Fruit fly (Drosophila melanogaster) whole organism, adult: ENCODE measurements around the gene Trm1.

Source experiments
- CG11617 ChIP-seq: fragments of 200-800 bp; sonication (Bioruptor generic); optimal IDR thresholded peaks from 2 replicates; lab custom pipeline; 2017; ENCODE audit warnings: mild to moderate bottlenecking, missing biosample characterization, missing genetic modification reagents, missing genetic modification characterization
- CG12768 ChIP-seq: fragments of 200-800 bp; sonication (Bioruptor generic); optimal IDR thresholded peaks from 2 replicates; lab custom pipeline; 2017; ENCODE audit warnings: missing biosample characterization, missing genetic modification characterization, mild to moderate bottlenecking, moderate library complexity, missing genetic modification reagents
- CG14711 ChIP-seq: fragments of 200-800 bp; sonication (Bioruptor generic); optimal IDR thresholded peaks from 2 replicates; lab custom pipeline; 2018; ENCODE audit warnings: missing biosample characterization, mild to moderate bottlenecking, missing genetic modification characterization, moderate library complexity
- CG1620 ChIP-seq: fragments of 200-800 bp; sonication (Bioruptor generic); optimal IDR thresholded peaks from 2 replicates; lab custom pipeline; 2016; ENCODE audit warnings: missing biosample characterization, missing genetic modification characterization
- CG33017 ChIP-seq: fragments of 200-800 bp; sonication (Bioruptor generic); optimal IDR thresholded peaks from 2 replicates; lab custom pipeline; 2018; ENCODE audit warnings: missing biosample characterization, mild to moderate bottlenecking, missing genetic modification characterization, moderate library complexity
- CG5204 ChIP-seq: fragments of 200-800 bp; sonication (Bioruptor generic); optimal IDR thresholded peaks from 2 replicates; lab custom pipeline; 2016; ENCODE audit warnings: missing biosample characterization, missing genetic modification characterization
- CG7045 ChIP-seq: fragments of 200-800 bp; sonication (Bioruptor generic); optimal IDR thresholded peaks from 2 replicates; lab custom pipeline; 2017; ENCODE audit warnings: missing biosample characterization, mild to moderate bottlenecking, missing genetic modification characterization
- CG7101 ChIP-seq: fragments of 200-800 bp; sonication (Bioruptor generic); optimal IDR thresholded peaks from 2 replicates; lab custom pipeline; 2018; ENCODE audit warnings: missing biosample characterization, mild to moderate bottlenecking, missing genetic modification characterization, moderate library complexity
- Clk ChIP-seq: fragments of 200-800 bp; sonication (Bioruptor generic); optimal IDR thresholded peaks from 2 replicates; lab custom pipeline; 2017; ENCODE audit warnings: missing biosample characterization, missing genetic modification characterization
- Crg-1 ChIP-seq: fragments of 200-800 bp; sonication (Bioruptor generic); optimal IDR thresholded peaks from 2 replicates; lab custom pipeline; 2016; ENCODE audit warnings: missing biosample characterization, missing genetic modification characterization
- Hr96 ChIP-seq: fragments of 200-800 bp; sonication (Bioruptor generic); optimal IDR thresholded peaks from 2 replicates; lab custom pipeline; 2016; ENCODE audit warnings: missing biosample characterization, missing genetic modification characterization
- Mnt ChIP-seq: fragments of 200-800 bp; sonication (Bioruptor generic); optimal IDR thresholded peaks from 2 replicates; lab custom pipeline; 2016; ENCODE audit warnings: missing biosample characterization, mild to moderate bottlenecking, missing genetic modification characterization
- bab1 ChIP-seq: fragments of 200-800 bp; sonication (Bioruptor generic); optimal IDR thresholded peaks from 3 replicates; lab custom pipeline; 2019; ENCODE audit warnings: missing biosample characterization, mild to moderate bottlenecking, missing genetic modification characterization, moderate library complexity
- cic ChIP-seq: fragments of 200-800 bp; sonication (Bioruptor generic); optimal IDR thresholded peaks from 2 replicates; lab custom pipeline; 2017; ENCODE audit warnings: missing biosample characterization, mild to moderate bottlenecking, missing genetic modification characterization, moderate library complexity
- cnc ChIP-seq, 2 experiments: fragments of >200 bp; optimal IDR thresholded peaks; 2 replicates each; lab custom pipeline; 2017
- kay ChIP-seq: fragments of 200-800 bp; sonication (Bioruptor generic); peaks from one replicate; lab custom pipeline; 2016; ENCODE audit warnings: missing biosample characterization, missing genetic modification characterization, borderline replicate concordance
- ovo ChIP-seq: fragments of 200-800 bp; sonication (Bioruptor generic); optimal IDR thresholded peaks from 2 replicates; lab custom pipeline; 2016; ENCODE audit warnings: missing biosample characterization, missing genetic modification characterization
- pad ChIP-seq: fragments of 200-800 bp; sonication (Bioruptor generic); optimal IDR thresholded peaks from 3 replicates; lab custom pipeline; 2017; ENCODE audit warnings: missing biosample characterization, missing genetic modification characterization, mild to moderate bottlenecking, moderate library complexity, missing genetic modification reagents
- tj ChIP-seq: fragments of 200-800 bp; sonication (Bioruptor generic); optimal IDR thresholded peaks from 3 replicates; lab custom pipeline; 2017; ENCODE audit warnings: missing biosample characterization, mild to moderate bottlenecking, missing genetic modification characterization, moderate library complexity
- toe ChIP-seq: fragments of 200-800 bp; sonication (Bioruptor generic); optimal IDR thresholded peaks from 2 replicates; lab custom pipeline; 2016; ENCODE audit warnings: missing biosample characterization, missing genetic modification characterization

The Trm1 gene

DNA sequence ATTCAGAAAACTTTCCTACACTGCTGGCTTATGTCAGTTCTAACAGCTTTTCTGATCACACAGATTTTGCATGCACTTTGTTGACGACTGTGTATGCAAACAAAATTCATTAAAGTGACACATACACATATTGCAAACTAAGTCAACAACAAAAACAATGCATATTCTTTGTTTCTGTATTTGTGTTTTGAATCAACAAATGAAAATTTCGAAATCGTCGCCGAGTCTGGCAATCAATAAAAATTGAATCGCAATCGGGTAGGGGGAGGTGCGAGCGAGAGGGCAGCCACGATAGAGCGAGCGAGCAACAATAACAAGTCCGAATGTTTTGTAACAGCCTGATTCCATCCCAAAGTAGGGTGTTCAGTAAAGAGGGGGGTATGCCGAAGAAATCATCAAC, 35.2 kb downstream of the Trm1 start:
- TF ChIP-seq CG12768 (GFP tag; lab: Kevin White, UChicago): no peak
- peak; percentile 53 for TF ChIP-seq CG7101 (tag; lab: Kevin White, UChicago)
- TF ChIP-seq CG33017 (tag; lab: Kevin White, UChicago): peak; percentile 24
- TF ChIP-seq Mnt (GFP tag; lab: Kevin White, UChicago): peak; percentile 41
- no peak for TF ChIP-seq CG7045 (GFP tag; lab: Kevin White, UChicago)
- TF ChIP-seq cic (GFP tag; lab: Kevin White, UChicago): peak; percentile 65
- TF ChIP-seq pad (GFP tag; lab: Kevin White, UChicago): peak; percentile 33
- no peak for TF ChIP-seq toe (GFP tag; lab: Kevin White, UChicago)
- TF ChIP-seq cnc (optimal IDR thresholded peaks at IDR 0.05; lab: Kevin White, UChicago): no peak
- TF ChIP-seq tj (GFP tag; lab: Kevin White, UChicago): no peak
- peak; percentile 26 for TF ChIP-seq Crg-1
- TF ChIP-seq bab1 (GFP tag; lab: Kevin White, UChicago): no peak
- peak; percentile 10 for TF ChIP-seq CG11617 (GFP tag; lab: Kevin White, UChicago)
- TF ChIP-seq CG5204 (GFP tag; lab: Kevin White, UChicago): no peak
- TF ChIP-seq kay (GFP tag; lab: Kevin White, UChicago): no peak
- TF ChIP-seq CG1620: no peak
- TF ChIP-seq ovo (GFP tag; lab: Kevin White, UChicago): peak; percentile 51
- TF ChIP-seq Hr96 (GFP tag; lab: Kevin White, UChicago): no peak
- TF ChIP-seq Clk (GFP tag; lab: Kevin White, UChicago): no peak
- peak; percentile 42 for TF ChIP-seq CG14711

DNA sequence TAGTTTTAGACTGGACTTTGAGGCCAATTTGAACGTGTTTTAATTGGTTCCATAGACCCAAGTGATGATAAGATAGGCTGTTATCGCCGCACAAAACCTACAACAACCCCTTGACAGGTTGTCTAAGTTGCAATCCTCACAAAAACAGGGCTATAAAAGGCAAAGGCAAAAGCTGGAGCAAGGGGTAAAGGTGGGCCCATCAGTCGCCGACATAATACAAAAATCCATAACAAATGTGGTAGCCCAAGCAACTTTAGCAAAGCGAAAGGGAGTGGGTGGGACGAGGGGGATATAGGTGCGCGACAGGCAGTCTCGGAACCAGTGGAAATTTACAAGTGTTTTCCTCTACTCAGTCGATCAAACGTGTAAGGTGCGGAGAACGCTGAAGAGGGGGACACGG, 36.2 kb downstream of the Trm1 start:
- TF ChIP-seq CG12768 (GFP tag; lab: Kevin White, UChicago) (peak; percentile 57), bab1 (GFP tag; lab: Kevin White, UChicago) (no peak), Hr96 (GFP tag; lab: Kevin White, UChicago) (no peak), cic (GFP tag; lab: Kevin White, UChicago) (peak; percentile 74), ovo (GFP tag; lab: Kevin White, UChicago) (no peak), Crg-1 (no peak), Mnt (GFP tag; lab: Kevin White, UChicago) (peak; percentile 55), CG7045 (GFP tag; lab: Kevin White, UChicago) (no peak), Clk (GFP tag; lab: Kevin White, UChicago) (no peak), tj (GFP tag; lab: Kevin White, UChicago) (peak; percentile 43)

- TF ChIP-seq kay (GFP tag; lab: Kevin White, UChicago) (peak; percentile 29), Crg-1 (no peak), CG1620 (no peak), cic (GFP tag; lab: Kevin White, UChicago) (peak; percentile 1), cnc (optimal IDR thresholded peaks at IDR 0.05; lab: Kevin White, UChicago) (no peak), CG12768 (GFP tag; lab: Kevin White, UChicago) (no peak)
Observed at dm6 chr2L:12465164-12466011, 37.6 kb downstream of the Trm1 start.

DNA sequence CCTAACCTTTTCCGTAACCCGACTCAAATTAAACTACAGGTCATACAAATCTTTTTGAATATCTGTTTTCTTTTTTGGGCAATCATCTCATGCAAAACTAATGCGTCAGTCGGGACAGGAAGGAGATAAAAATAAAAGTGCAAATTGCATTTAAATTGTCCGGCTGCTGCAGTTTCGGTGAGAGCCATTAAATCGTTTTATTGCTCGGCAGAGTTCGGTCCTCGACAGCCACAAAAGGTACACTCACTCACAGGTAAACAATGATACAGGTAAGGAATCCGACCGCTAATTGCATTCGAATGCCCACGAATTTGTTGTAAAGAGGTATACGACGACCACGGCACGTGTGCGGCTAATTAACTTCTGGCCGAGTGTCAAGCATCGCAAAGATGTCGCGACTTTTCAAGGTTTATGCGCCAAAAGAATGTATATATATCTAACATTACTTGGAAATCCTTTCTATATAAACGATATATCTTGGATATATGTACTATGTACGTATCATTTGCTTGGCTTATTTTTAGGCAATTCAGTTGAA, 38.7 kb downstream of the Trm1 start:
- no peak for TF ChIP-seq CG1620

DNA sequence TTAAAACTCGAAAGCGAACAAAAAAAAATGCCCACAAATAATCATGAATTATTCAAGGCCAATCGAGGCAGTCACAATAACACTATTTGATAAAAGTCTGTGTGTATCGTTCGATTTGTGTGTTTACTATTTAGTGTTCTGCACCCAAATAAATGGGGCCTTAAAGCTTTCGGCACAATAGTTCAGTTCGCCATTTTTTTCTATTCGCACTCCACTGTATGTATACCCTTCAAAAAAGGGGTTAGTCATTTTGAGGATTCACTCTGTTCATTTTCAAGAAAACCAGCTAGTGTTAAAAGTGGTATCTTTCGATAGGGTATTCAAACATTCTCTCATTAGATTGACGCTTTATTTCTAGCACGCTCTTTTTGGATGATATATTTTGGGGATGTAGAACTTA, 39.8 kb downstream of the Trm1 start:
- no peak for TF ChIP-seq CG5204 (GFP tag; lab: Kevin White, UChicago)
- no peak for TF ChIP-seq Hr96 (GFP tag; lab: Kevin White, UChicago)
- TF ChIP-seq toe (GFP tag; lab: Kevin White, UChicago): no peak
- TF ChIP-seq tj (GFP tag; lab: Kevin White, UChicago): peak; percentile 19
- TF ChIP-seq CG14711: peak; percentile 13
- TF ChIP-seq ovo (GFP tag; lab: Kevin White, UChicago): no peak
- TF ChIP-seq Mnt (GFP tag; lab: Kevin White, UChicago): no peak
- TF ChIP-seq CG33017 (tag; lab: Kevin White, UChicago): peak; percentile 33
- TF ChIP-seq cnc (optimal IDR thresholded peaks at IDR 0.05; lab: Kevin White, UChicago): no peak
- TF ChIP-seq cic (GFP tag; lab: Kevin White, UChicago): peak; percentile 17
- peak; percentile 12 for TF ChIP-seq CG7101 (tag; lab: Kevin White, UChicago)

DNA sequence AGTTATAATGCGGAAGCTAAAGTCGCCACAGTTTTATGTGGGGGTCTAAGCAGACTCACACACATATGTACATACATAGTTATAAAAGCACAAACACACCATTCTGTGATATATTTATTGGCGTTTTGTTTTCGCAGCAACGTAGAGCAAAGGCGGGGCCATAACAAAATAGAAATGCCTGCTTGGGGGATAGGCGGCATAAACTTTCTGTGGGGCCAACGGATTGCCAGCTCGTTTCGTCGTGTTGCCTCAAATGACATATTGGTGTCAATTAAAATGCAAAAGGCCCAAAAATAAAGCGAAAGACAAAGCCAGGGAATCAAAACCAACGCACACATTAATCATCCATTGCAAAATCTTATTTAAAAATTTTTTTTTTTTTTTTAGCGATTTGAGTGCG, 41.0 kb downstream of the Trm1 start:
- no peak for TF ChIP-seq CG5204 (GFP tag; lab: Kevin White, UChicago)
- TF ChIP-seq ovo (GFP tag; lab: Kevin White, UChicago): no peak
- no peak for TF ChIP-seq kay (GFP tag; lab: Kevin White, UChicago)
- no peak for TF ChIP-seq cic (GFP tag; lab: Kevin White, UChicago)
- no peak for TF ChIP-seq Clk (GFP tag; lab: Kevin White, UChicago)
